Worm (Caenorhabditis elegans): Measurements from ENCODE around the gene T12A7.10.

T12A7.10 gene

DNA sequence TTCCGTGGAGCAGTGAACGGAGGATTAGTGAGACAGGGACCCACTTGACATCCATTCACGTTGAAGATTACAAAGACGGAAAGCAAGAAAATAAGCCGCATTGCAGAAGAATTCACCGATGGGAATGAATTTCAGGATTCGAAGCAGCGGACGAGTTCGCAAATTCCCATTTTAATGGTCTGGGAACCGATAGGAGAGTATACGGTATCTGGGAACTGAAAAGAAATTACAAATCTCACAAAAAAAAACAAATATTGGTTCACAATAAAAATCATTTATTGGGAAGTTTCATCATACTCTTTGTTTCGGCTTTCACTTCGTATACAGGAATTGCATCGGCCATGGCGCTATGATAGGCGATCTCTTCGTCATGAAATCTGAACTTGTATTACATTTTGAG is at the start of gene T12A7.10:
TSS of gene T12A7.10 (minus strand) at position 101 of the 400 bp plus-strand sequence.
- TF ChIP-seq hmg-4 (GFP tag; optimal IDR thresholded peaks at IDR 0.05) (no peak), tbx-37 (GFP tag; conservative IDR thresholded peaks at IDR 0.05) (no peak), ceh-36 (tag; optimal IDR thresholded peaks at IDR 0.05) (no peak), aly-1 (tag; optimal IDR thresholded peaks at IDR 0.05) (no peak), hmbx-1 (tag; optimal IDR thresholded peaks at IDR 0.05) (no peak), ceh-13 (GFP tag; optimal IDR thresholded peaks at IDR 0.05) (no peak), pes-1 (GFP tag; IDR thresholded peaks at IDR 0.05) (no peak), tbx-11 (GFP tag; IDR thresholded peaks at IDR 0.05) (no peak), tra-4 (tag; optimal IDR thresholded peaks at IDR 0.05) (no peak), ets-7 (tag; optimal IDR thresholded peaks at IDR 0.05) (no peak), sea-1 (GFP tag; conservative IDR thresholded peaks at IDR 0.05) (no peak), F13C5.2 (tag; optimal IDR thresholded peaks at IDR 0.05) (no peak), hnd-1 (tag; optimal IDR thresholded peaks at IDR 0.05) (no peak), scrt-1 (GFP tag; IDR thresholded peaks at IDR 0.05) (no peak), ama-1 (optimal IDR thresholded peaks at IDR 0.05) (no peak)

DNA sequence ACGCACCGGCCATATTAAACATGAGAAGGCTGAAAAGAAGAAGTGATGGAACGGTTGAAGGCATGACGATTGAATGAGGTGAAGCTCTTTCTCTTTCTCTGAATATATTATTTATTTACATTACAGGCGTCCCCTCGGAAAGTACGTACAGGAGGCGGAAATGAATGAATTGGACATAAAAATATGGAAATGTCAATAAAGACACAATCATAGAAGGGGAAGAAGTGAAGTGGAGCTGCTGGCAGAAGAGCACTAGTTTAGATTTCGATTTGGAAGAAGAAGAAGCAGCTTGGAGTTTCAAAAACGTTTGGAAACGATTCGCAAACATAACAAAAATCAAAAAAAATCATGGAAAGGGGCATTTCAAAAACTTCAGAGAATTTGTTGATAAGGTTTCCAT is 49.1 kb upstream of the T12A7.10 start, which contains the start of gene H01G02.1:
TSS of gene H01G02.1 (minus strand) at position 101 of the 400 bp plus-strand sequence.
- TF ChIP-seq F13C5.2 (tag; optimal IDR thresholded peaks at IDR 0.05): no peak
- TF ChIP-seq hnd-1 (tag; optimal IDR thresholded peaks at IDR 0.05): no peak
- TF ChIP-seq hmbx-1 (tag; optimal IDR thresholded peaks at IDR 0.05): no peak
- no peak for TF ChIP-seq sea-1 (GFP tag; conservative IDR thresholded peaks at IDR 0.05)
- TF ChIP-seq tra-4 (tag; optimal IDR thresholded peaks at IDR 0.05): no peak
- no peak for TF ChIP-seq tbx-11 (GFP tag; IDR thresholded peaks at IDR 0.05)
- TF ChIP-seq ceh-13 (GFP tag; optimal IDR thresholded peaks at IDR 0.05): no peak
- no peak for TF ChIP-seq ama-1 (optimal IDR thresholded peaks at IDR 0.05)
- TF ChIP-seq flt-1 (GFP tag; IDR thresholded peaks at IDR 0.05): no peak
- TF ChIP-seq ets-7 (tag; optimal IDR thresholded peaks at IDR 0.05): no peak
- no peak for TF ChIP-seq B0310.2 (tag; optimal IDR thresholded peaks at IDR 0.05)

DNA sequence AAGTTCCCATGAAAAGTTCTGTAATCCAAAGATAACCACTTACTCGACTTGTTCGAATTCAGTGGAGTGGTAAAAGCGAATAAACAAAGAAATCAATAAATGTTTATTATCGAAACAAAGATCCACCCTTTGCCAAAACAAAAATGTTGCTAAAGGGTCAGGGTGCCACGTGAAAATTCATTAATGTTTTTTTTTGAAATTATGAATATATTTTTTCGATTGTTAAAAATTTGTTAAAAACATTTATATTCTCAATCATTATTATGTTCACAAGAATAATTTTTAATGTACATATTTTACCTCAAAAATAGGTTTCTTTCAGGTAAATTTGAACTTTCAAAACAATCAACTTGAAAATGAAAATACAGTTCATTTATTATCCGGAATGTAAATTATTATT is 48.1 kb upstream of the T12A7.10 start, which contains the start of gene H01G02.4:
TSS of gene H01G02.4 (minus strand) at position 101 of the 400 bp plus-strand sequence.
- TF ChIP-seq flt-1 (GFP tag; IDR thresholded peaks at IDR 0.05) (no peak), ceh-13 (GFP tag; optimal IDR thresholded peaks at IDR 0.05) (no peak), ama-1 (optimal IDR thresholded peaks at IDR 0.05) (no peak), sea-1 (GFP tag; conservative IDR thresholded peaks at IDR 0.05) (no peak), ets-7 (tag; optimal IDR thresholded peaks at IDR 0.05) (no peak), F13C5.2 (tag; optimal IDR thresholded peaks at IDR 0.05) (no peak), tbx-11 (GFP tag; IDR thresholded peaks at IDR 0.05) (no peak), hmg-4 (GFP tag; optimal IDR thresholded peaks at IDR 0.05) (no peak), tra-4 (tag; optimal IDR thresholded peaks at IDR 0.05) (no peak)

DNA sequence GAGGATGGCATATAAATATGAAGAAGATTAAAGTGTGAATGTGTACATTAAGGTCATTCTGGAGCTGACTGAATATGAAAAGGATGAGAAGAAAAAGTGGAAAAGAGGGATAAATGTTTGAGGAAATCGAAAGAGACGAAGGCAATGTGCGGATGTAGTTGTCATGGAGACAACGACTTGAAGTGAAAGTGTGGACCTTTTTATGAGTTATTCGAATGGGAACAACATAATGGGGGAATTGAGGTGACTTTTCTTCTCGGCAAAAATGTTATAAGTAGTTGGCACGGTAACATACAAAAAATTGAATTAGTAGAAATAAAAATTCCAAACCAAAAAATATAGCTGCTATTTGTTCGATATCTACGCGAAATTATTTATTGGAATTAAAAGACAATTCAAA is 46.2 kb upstream of the T12A7.10 start, which contains the start of gene dyf-18:
TSS of gene dyf-18 (minus strand) at position 101 of the 400 bp plus-strand sequence.
- TF ChIP-seq hmg-4 (GFP tag; optimal IDR thresholded peaks at IDR 0.05) (no peak), scrt-1 (GFP tag; IDR thresholded peaks at IDR 0.05) (no peak), ama-1 (optimal IDR thresholded peaks at IDR 0.05) (no peak), sea-1 (GFP tag; conservative IDR thresholded peaks at IDR 0.05) (no peak), hnd-1 (tag; optimal IDR thresholded peaks at IDR 0.05) (no peak), tbx-11 (GFP tag; IDR thresholded peaks at IDR 0.05) (no peak), ets-7 (tag; optimal IDR thresholded peaks at IDR 0.05) (no peak), flt-1 (GFP tag; IDR thresholded peaks at IDR 0.05) (no peak), ceh-13 (GFP tag; optimal IDR thresholded peaks at IDR 0.05) (no peak)

DNA sequence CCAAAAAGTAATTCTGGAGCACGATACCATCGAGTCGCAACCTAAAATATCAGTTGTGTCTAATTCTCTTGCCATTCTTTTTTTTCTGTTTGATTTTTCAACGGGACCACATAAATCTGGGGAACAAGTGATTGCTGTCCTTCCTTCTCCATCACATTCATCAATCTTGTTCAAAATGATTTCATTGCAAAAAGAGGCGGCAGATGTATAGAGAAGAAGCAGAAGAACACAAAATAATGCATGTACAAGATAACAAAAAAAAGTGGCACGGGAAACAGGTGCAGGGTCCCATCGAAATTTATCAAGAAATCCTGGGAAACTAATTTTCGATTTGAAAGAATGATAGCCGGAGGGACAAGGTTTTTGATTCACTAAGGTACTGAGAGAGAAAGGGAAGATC is 44.3 kb upstream of the T12A7.10 start:
- no peak for TF ChIP-seq F13C5.2 (tag; optimal IDR thresholded peaks at IDR 0.05)
- TF ChIP-seq tbx-11 (GFP tag; IDR thresholded peaks at IDR 0.05): no peak
- no peak for TF ChIP-seq tra-4 (tag; optimal IDR thresholded peaks at IDR 0.05)
- no peak for TF ChIP-seq hmg-4 (GFP tag; optimal IDR thresholded peaks at IDR 0.05)
- no peak for TF ChIP-seq pes-1 (GFP tag; IDR thresholded peaks at IDR 0.05)
- no peak for TF ChIP-seq hmbx-1 (tag; optimal IDR thresholded peaks at IDR 0.05)
- no peak for TF ChIP-seq sea-1 (GFP tag; conservative IDR thresholded peaks at IDR 0.05)
- TF ChIP-seq aly-1 (tag; optimal IDR thresholded peaks at IDR 0.05): no peak
- TF ChIP-seq scrt-1 (GFP tag; IDR thresholded peaks at IDR 0.05): no peak
- TF ChIP-seq ama-1 (optimal IDR thresholded peaks at IDR 0.05): no peak
- no peak for TF ChIP-seq ceh-36 (tag; optimal IDR thresholded peaks at IDR 0.05)

DNA sequence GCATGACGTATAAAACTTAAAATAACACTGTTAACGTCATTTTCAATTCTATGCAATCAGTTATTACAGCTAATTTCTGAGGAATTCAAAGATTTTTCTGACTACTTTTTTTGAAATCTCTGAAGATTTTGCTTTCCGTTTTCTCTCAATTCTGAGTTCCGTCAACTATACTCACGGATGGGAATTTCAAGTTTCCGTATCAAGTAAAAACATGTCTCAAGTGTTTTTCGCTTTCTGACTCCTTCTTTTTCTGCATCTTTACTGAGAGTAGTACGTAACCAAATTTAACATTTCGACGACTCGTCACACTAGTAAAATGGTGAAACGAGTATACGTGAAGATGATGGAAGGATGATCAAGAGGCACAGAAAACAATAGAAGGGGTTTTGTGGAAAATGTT is 41.9 kb upstream of the T12A7.10 start:
- no peak for TF ChIP-seq hmbx-1 (tag; optimal IDR thresholded peaks at IDR 0.05)
- no peak for TF ChIP-seq ceh-36 (tag; optimal IDR thresholded peaks at IDR 0.05)
- TF ChIP-seq flt-1 (GFP tag; IDR thresholded peaks at IDR 0.05): no peak
- TF ChIP-seq scrt-1 (GFP tag; IDR thresholded peaks at IDR 0.05): no peak
- no peak for TF ChIP-seq sea-1 (GFP tag; conservative IDR thresholded peaks at IDR 0.05)
- no peak for TF ChIP-seq B0310.2 (tag; optimal IDR thresholded peaks at IDR 0.05)
- TF ChIP-seq ets-7 (tag; optimal IDR thresholded peaks at IDR 0.05): no peak
- no peak for TF ChIP-seq tbx-37 (GFP tag; conservative IDR thresholded peaks at IDR 0.05)
- no peak for TF ChIP-seq ama-1 (optimal IDR thresholded peaks at IDR 0.05)
- no peak for TF ChIP-seq aly-1 (tag; optimal IDR thresholded peaks at IDR 0.05)
- TF ChIP-seq F13C5.2 (tag; optimal IDR thresholded peaks at IDR 0.05): no peak
- no peak for TF ChIP-seq ceh-13 (GFP tag; optimal IDR thresholded peaks at IDR 0.05)
- no peak for TF ChIP-seq hnd-1 (tag; optimal IDR thresholded peaks at IDR 0.05)
- TF ChIP-seq tra-4 (tag; optimal IDR thresholded peaks at IDR 0.05): no peak
- TF ChIP-seq tbx-11 (GFP tag; IDR thresholded peaks at IDR 0.05): no peak
- no peak for TF ChIP-seq pes-1 (GFP tag; IDR thresholded peaks at IDR 0.05)
- TF ChIP-seq hmg-4 (GFP tag; optimal IDR thresholded peaks at IDR 0.05): no peak

DNA sequence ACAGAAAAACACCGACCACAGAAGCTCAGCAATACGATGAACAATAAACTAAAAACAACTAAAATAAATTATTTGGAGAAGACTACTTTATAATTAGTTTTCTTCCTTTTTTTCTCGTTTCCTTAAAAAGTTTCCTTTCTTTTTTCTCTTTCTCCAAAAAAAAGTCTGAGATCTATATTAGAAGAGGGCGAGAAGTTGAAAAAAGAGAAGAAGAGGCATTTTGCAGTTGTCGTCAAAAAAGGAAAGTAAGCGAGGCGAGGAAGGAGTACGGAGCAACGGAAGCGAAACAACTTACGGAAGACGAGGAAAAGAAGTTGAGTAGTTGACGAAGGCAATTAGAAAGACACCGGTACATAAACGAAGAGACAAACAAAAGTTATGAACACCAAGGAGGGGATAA is 41.1 kb upstream of the T12A7.10 start:
- TF ChIP-seq ets-7 (tag; optimal IDR thresholded peaks at IDR 0.05) (no peak), aly-1 (tag; optimal IDR thresholded peaks at IDR 0.05) (no peak), ama-1 (optimal IDR thresholded peaks at IDR 0.05) (no peak), hnd-1 (tag; optimal IDR thresholded peaks at IDR 0.05) (no peak), flt-1 (GFP tag; IDR thresholded peaks at IDR 0.05) (no peak), sea-1 (GFP tag; conservative IDR thresholded peaks at IDR 0.05) (no peak), tbx-11 (GFP tag; IDR thresholded peaks at IDR 0.05) (no peak), hmg-4 (GFP tag; optimal IDR thresholded peaks at IDR 0.05) (no peak), F13C5.2 (tag; optimal IDR thresholded peaks at IDR 0.05) (no peak), tra-4 (tag; optimal IDR thresholded peaks at IDR 0.05) (no peak), tbx-37 (GFP tag; conservative IDR thresholded peaks at IDR 0.05) (no peak)
